Worm (Caenorhabditis elegans) whole organism, L1 larva: ENCODE measurements around the gene rpl-21.

Experiments used
- Y116A8C.19 ChIP-seq: sonication (generic microtip); optimal IDR thresholded peaks from 2 replicates; lab custom pipeline; 2016; ENCODE audit warnings: missing compliant biosample characterization, missing genetic modification characterization, borderline replicate concordance
- ceh-8 ChIP-seq: fragments of 200-800 bp; sonication (Bioruptor generic); optimal IDR thresholded peaks from 2 replicates; lab custom pipeline; 2018; ENCODE audit warnings: mild to moderate bottlenecking, missing genetic modification characterization, moderate library complexity, missing compliant biosample characterization
- dpl-1 ChIP-seq, 3 experiments: fragments of 150-350 bp in 2 of 3; sonication (generic microtip) in 1 of 3; optimal IDR thresholded peaks; 2 replicates each; lab custom pipeline; 2014 to 2017; ENCODE audit warnings: missing biosample characterization in 3 of 3, missing genetic modification characterization in 3 of 3, missing genetic modification reagents in 3 of 3
- elt-3 ChIP-seq, 6 experiments: fragments of 150-350 bp in 1 of 6; sonication (generic microtip); optimal IDR thresholded peaks; 2 replicates each; lab custom pipeline; 2017 to 2018; ENCODE audit warnings: missing biosample characterization in 6 of 6, missing genetic modification characterization in 6 of 6, inconsistent platforms in 1 of 6
- nhr-76 ChIP-seq: sonication (generic microtip); optimal IDR thresholded peaks from 2 replicates; lab custom pipeline; 2017; ENCODE audit warnings: missing biosample characterization, missing genetic modification characterization
- pag-3 ChIP-seq: sonication (generic microtip); optimal IDR thresholded peaks from 2 replicates; lab custom pipeline; 2017; ENCODE audit warnings: missing genetic modification characterization, mild to moderate bottlenecking, missing compliant biosample characterization, antibody characterized with exemption, borderline replicate concordance; ENCODE audit not compliant: insufficient read depth
- sup-37 ChIP-seq: fragments of 200-800 bp; sonication (Bioruptor generic); optimal IDR thresholded peaks from 2 replicates; lab custom pipeline; 2018; ENCODE audit warnings: mild to moderate bottlenecking, missing genetic modification characterization, missing compliant biosample characterization
- unc-30 ChIP-seq: sonication (generic microtip); optimal IDR thresholded peaks from 2 replicates; lab custom pipeline; 2017; ENCODE audit warnings: missing biosample characterization, missing genetic modification characterization
- ztf-11 ChIP-seq, 2 experiments: sonication (generic microtip); optimal IDR thresholded peaks; 2 replicates each; lab custom pipeline; 2016 to 2017; ENCODE audit warnings: missing genetic modification characterization in 2 of 2, missing biosample characterization in 1 of 2, missing compliant biosample characterization in 1 of 2

DNA sequence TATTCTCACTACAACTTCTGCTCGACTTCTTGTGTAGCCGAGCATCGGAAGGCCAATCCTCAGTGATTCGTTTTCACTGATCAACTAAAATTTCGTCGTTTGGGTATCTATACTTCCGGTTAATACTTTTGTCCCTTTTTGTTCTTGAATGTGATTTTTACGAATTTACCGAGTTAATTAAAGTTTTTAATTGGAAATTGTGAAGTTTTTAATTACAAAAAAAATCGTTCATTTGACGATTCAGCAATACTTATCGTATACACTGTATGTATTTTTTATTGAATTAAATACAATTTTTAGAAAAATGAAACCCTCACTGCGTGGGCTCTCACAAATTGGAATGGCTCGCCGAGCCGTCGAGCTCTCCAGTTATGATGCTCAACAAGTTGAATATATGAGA is 38.6 kb downstream of the rpl-21 start, which contains the start of gene idi-1:
- TF ChIP-seq nhr-76 (tag; lab: Kevin White, UChicago) (no peak), unc-30 (no peak), ceh-8 (GFP tag; lab: Kevin White, UChicago) (no peak), elt-3 (tag; optimal IDR thresholded peaks at IDR 0.05; lab: Kevin White, UChicago) (no peak), sup-37 (GFP tag; lab: Kevin White, UChicago) (no peak), pag-3 (tag; lab: Kevin White, UChicago) (no peak), dpl-1 (GFP tag; optimal IDR thresholded peaks at IDR 0.05; lab: Kevin White, UChicago) (no peak), Y116A8C.19 (tag; lab: Kevin White, UChicago) (no peak), ztf-11 (tag; optimal IDR thresholded peaks at IDR 0.05; lab: Kevin White, UChicago) (no peak)
